Fruit fly (Drosophila melanogaster): ENCODE results near the gene atk.

The atk gene

DNA sequence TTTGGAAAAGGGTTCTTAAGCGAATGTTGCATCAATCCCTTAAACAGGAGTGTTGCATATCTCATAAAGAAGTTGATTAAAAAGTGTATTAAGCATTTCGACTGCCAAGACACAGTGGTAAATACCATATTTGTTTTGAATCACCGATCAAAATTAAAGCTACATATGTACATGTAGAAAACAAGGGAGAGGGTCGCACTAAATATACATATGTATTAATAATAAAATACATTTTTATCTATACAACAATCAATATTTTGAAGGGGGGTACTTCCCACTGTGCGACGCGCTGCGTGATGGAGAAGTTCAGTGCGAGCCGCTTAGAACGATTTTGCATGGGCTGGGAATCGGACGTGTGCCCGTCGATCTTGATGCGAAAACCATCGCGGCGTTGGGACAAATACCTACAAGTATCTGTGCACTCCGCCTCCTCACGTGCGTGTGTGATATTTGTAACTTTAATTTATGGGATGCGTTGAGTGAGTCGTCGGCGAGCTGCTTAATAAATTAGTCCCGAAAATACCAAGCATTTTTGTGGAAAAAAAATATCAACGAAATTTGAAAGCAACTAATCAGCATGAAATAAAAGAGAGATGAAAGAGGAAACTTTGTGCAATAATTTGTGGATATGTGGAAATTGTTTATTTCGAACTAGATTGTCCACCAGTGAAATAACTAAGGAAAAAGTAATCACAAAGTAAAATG lies 19.7 kb downstream of the atk start (continued):
- peak; percentile 84 for TF ChIP-seq ap (GFP tag; IDR thresholded peaks at IDR 0.05)
- peak; percentile 58 for TF ChIP-seq kah (GFP tag; optimal IDR thresholded peaks at IDR 0.05)
- no peak for TF ChIP-seq zen2 (GFP tag; IDR thresholded peaks at IDR 0.05; ENCODE audit: partially characterized antibody)
- no peak for TF ChIP-seq CG1792 (GFP tag; optimal IDR thresholded peaks at IDR 0.05)
- no peak for TF ChIP-seq Sin3A (optimal IDR thresholded peaks at IDR 0.05)
- TF ChIP-seq Deaf1 (tag; optimal IDR thresholded peaks at IDR 0.05): peak; percentile 63
- peak; percentile 52 for TF ChIP-seq CG2116 (GFP tag; optimal IDR thresholded peaks at IDR 0.05)
- peak; percentile 87 for TF ChIP-seq CG32772 (GFP tag; IDR thresholded peaks at IDR 0.05)
- TF ChIP-seq D (optimal IDR thresholded peaks at IDR 0.05): no peak
- TF ChIP-seq D (GFP tag; optimal IDR thresholded peaks at IDR 0.05): peak; percentile 80
- no peak for TF ChIP-seq sc (optimal IDR thresholded peaks at IDR 0.05)
- TF ChIP-seq sc (GFP tag; optimal IDR thresholded peaks at IDR 0.05): peak; percentile 68
- peak; percentile 44 for TF ChIP-seq mam (GFP tag; optimal IDR thresholded peaks at IDR 0.05)
- TF ChIP-seq CG11398 (GFP tag; optimal IDR thresholded peaks at IDR 0.05): no peak
- peak; percentile 34 for TF ChIP-seq YL-1 (GFP tag; optimal IDR thresholded peaks at IDR 0.05)
- TF ChIP-seq dmrt99B (tag; optimal IDR thresholded peaks at IDR 0.05): peak; percentile 91
- TF ChIP-seq NC2α (GFP tag; optimal IDR thresholded peaks at IDR 0.05): no peak
- peak; percentile 68 for TF ChIP-seq CG1529 (GFP tag; optimal IDR thresholded peaks at IDR 0.05)
- no peak for TF ChIP-seq ato (GFP tag; IDR thresholded peaks at IDR 0.05; ENCODE audit: partially characterized antibody)
- no peak for TF ChIP-seq hth (optimal IDR thresholded peaks at IDR 0.05)
- peak; percentile 82 for TF ChIP-seq CG9932 (GFP tag; IDR thresholded peaks at IDR 0.05)
- TF ChIP-seq CG32532 (GFP tag; IDR thresholded peaks at IDR 0.05): peak; percentile 93
- peak; percentile 75 for TF ChIP-seq CG31224 (GFP tag; IDR thresholded peaks at IDR 0.05)
- TF ChIP-seq lmd (GFP tag; IDR thresholded peaks at IDR 0.05): peak; percentile 91
- no peak for TF ChIP-seq lov (optimal IDR thresholded peaks at IDR 0.05)
- peak; percentile 89 for TF ChIP-seq lov (GFP tag; IDR thresholded peaks at IDR 0.05)
- no peak for TF ChIP-seq her (GFP tag; optimal IDR thresholded peaks at IDR 0.05)
- peak; percentile 74 for TF ChIP-seq org-1 (GFP tag; optimal IDR thresholded peaks at IDR 0.05)
- peak; percentile 91 for TF ChIP-seq gce (GFP tag; IDR thresholded peaks at IDR 0.05)
- peak; percentile 3 for TF ChIP-seq ftz-f1 (GFP tag; optimal IDR thresholded peaks at IDR 0.05)
- no peak for TF ChIP-seq fru (optimal IDR thresholded peaks at IDR 0.05)
- peak; percentile 86 for TF ChIP-seq CG3281 (GFP tag; optimal IDR thresholded peaks at IDR 0.05)
- no peak for TF ChIP-seq ash1 (GFP tag; optimal IDR thresholded peaks at IDR 0.05)
- TF ChIP-seq ssp (GFP tag; IDR thresholded peaks at IDR 0.05): peak; percentile 81
- peak; percentile 90 for TF ChIP-seq seq (GFP tag; IDR thresholded peaks at IDR 0.05)
- peak; percentile 53 for TF ChIP-seq jing (GFP tag; optimal IDR thresholded peaks at IDR 0.05)
- TF ChIP-seq pan (optimal IDR thresholded peaks at IDR 0.05): no peak
- TF ChIP-seq pan (GFP tag; optimal IDR thresholded peaks at IDR 0.05 in 1 of 2, IDR thresholded peaks at IDR 0.05 in 1 of 2): peak in 1 of 2 experiments; percentile 94
- TF ChIP-seq CG14050 (GFP tag; IDR thresholded peaks at IDR 0.05): peak; percentile 87
- no peak for TF ChIP-seq pros (GFP tag; optimal IDR thresholded peaks at IDR 0.05)
- no peak for TF ChIP-seq CG42726 (GFP tag; IDR thresholded peaks at IDR 0.05; ENCODE audit: partially characterized antibody)
- peak; percentile 28 for TF ChIP-seq CTCF (GFP tag; optimal IDR thresholded peaks at IDR 0.05)
- TF ChIP-seq Dip3 (GFP tag; optimal IDR thresholded peaks at IDR 0.05): peak; percentile 9
- peak; percentile 73 for TF ChIP-seq CG11085 (GFP tag; IDR thresholded peaks at IDR 0.05)
- TF ChIP-seq CG17912 (GFP tag; optimal IDR thresholded peaks at IDR 0.05): no peak
- TF ChIP-seq MBD-R2 (GFP tag; IDR thresholded peaks at IDR 0.05): peak; percentile 80
- TF ChIP-seq CG17568 (GFP tag; optimal IDR thresholded peaks at IDR 0.05): peak; percentile 79
- peak; percentile 82 for TF ChIP-seq CG9437 (GFP tag; optimal IDR thresholded peaks at IDR 0.05)
- peak; percentile 71 for TF ChIP-seq trem (tag; optimal IDR thresholded peaks at IDR 0.05)
- peak; percentile 30; the same call in 1 of the 2 replicates for TF ChIP-seq Dip2 (GFP tag; IDR thresholded peaks at IDR 0.05)
- no peak for TF ChIP-seq Opbp (GFP tag; IDR thresholded peaks at IDR 0.05; ENCODE audit: partially characterized antibody)
- TF ChIP-seq CG9727 (GFP tag; optimal IDR thresholded peaks at IDR 0.05): peak; percentile 87
- TF ChIP-seq CG5180 (GFP tag; optimal IDR thresholded peaks at IDR 0.05): peak; percentile 72
